Fruit fly (Drosophila melanogaster) S2 (cell line): ENCODE results near the gene Npc2h.

Experiments used
- CG8478 ChIP-seq: fragments of >200 bp; optimal IDR thresholded peaks from 2 replicates; lab custom pipeline; 2018
- CTCF ChIP-seq, 2 experiments: fragments of >200 bp; optimal IDR thresholded peaks; 2 replicates each; lab custom pipeline; 2018

Gene Npc2h

DNA sequence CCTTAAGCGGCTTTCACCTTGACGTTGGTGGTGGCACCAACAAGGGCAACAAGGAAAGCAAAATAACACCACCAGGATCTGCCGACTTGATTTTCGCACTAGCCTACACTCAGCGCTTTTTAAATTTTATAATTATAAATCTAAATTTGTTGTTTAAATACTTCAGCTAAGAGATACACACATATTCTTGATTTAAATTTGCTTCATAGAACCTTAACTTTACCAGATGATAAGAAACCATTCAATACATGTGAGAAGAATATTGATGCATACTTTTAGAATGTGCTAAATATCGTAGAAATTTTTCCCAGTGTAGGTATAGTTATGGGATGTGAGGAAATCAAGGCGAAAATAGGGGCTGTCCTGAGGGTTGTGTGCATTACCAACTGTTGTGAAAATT is 13.0 kb downstream of the Npc2h start:
- TF ChIP-seq CTCF (optimal IDR thresholded peaks at IDR 0.05; lab: Kevin White, UChicago) (no peak), CG8478 (lab: Kevin White, UChicago) (no peak)

DNA sequence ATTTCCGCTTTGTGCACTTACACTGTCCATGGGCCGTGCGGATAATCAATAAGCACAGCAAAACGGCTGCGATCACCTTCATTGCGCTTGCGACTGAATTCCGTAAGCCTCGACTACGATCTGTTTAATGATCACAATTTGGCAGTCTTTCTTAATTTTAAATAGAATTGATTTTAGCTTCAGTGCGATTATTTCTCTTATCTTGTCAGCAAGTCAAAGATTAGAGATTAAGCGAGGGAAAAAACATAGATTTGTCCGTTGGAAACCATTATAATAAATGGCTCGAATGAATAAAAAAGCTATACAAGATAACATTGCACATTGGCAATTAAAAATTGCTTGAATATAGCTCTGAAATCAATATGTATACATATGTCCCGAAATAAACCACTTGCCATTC is 15.0 kb downstream of the Npc2h start, which contains the start of gene CG11313:
TSS of gene CG11313 (minus strand) at position 101 of the 400 bp plus-strand sequence.
- no peak for TF ChIP-seq CTCF (optimal IDR thresholded peaks at IDR 0.05; lab: Kevin White, UChicago)

DNA sequence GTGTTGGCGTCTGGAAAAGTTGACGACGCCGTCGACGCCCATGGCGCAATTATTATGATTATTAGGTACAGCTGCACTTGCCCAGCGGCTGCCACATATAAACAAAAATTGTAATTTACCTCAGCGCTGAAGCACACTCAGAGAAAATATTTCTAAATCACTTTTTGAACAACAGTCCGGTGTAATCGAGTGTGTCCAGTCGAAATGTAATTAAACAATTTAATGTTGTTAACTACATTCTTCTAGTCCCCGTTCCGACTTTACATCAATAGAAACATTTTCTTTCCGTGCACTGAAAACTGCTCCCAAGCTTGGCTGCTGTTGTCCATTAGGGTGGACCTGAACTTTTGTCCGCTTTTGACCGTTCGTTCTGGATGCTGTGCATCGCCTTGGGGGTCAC is 17.1 kb downstream of the Npc2h start:
- TF ChIP-seq CG8478 (lab: Kevin White, UChicago) (no peak), CTCF (optimal IDR thresholded peaks at IDR 0.05; lab: Kevin White, UChicago) (no peak)

DNA sequence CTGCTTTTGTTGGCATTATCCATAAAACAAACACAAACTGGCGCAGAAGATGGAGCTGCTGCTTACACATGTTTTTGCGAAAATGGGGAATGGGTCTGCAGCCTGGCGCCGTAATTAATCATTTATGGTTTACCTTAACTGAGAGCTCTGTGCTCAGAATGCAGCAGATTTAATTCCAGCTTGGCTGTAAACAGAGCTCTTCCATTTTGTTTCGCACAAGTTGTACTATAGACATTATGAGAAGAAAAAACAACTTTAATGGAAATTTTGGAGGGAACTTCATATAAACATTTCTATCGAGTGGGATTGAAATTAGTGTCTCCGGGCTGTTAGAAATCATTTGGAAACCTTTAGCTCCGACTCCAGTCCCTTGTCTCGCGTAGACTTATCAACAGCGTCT is 20.3 kb downstream of the Npc2h start, which contains the start of gene eIF4H2:
TSS of gene eIF4H2 (plus strand) at position 301 of the 400 bp plus-strand sequence.
- no peak for TF ChIP-seq CTCF (optimal IDR thresholded peaks at IDR 0.05; lab: Kevin White, UChicago)
- no peak for TF ChIP-seq CG8478 (lab: Kevin White, UChicago)

DNA sequence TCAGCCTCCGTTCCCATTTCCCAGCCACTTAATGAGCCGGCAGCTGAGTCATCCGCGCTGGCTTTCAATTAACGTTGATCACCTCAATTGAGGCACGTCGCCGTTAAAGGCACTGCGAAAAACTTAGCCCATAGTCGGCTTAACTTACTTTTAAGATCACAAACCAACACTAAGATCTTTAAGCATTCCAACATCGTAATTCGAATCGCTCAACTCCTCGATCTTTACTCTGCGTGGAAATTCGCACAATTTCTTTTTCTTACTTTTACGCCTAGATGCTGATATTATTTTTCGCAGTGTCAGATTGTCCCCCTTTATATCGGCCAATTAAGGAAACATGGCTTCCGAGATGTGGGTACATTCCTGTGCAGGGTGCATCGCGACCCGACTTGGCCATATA is 23.7 kb downstream of the Npc2h start:
- no peak for TF ChIP-seq CTCF (optimal IDR thresholded peaks at IDR 0.05; lab: Kevin White, UChicago)
- no peak for TF ChIP-seq CG8478 (lab: Kevin White, UChicago)

DNA sequence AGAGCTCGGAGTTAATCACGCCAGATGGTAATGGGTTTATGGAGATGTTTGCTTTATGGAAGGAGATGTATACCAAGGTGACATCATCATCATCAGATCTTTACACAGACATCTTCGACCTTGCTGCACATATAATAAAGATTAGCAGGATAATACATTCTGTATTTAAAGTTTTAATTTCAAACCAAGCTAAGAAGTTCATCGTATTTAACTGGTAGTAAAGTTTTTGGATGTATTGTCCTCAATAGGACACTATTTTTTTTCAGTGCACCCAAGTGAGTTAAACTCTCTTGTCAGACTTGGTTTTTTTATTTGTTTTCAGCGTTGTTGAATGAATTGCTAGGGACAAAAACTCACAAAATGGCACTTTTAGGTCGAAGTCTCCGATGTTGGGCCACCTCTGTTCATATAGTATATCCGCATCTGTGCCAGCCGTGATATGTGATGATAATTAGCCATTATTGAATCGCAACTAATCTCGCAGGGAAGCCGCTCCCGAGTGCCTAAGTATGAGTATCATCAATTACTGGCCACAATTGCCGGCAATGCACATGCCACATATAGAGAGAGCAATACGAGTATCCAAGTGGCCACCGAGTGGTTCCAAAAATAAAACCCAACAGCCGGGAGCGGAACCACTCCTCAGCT is 24.8 kb downstream of the Npc2h start:
- TF ChIP-seq CG8478 (lab: Kevin White, UChicago): no peak
- TF ChIP-seq CTCF (optimal IDR thresholded peaks at IDR 0.05; lab: Kevin White, UChicago): no peak

DNA sequence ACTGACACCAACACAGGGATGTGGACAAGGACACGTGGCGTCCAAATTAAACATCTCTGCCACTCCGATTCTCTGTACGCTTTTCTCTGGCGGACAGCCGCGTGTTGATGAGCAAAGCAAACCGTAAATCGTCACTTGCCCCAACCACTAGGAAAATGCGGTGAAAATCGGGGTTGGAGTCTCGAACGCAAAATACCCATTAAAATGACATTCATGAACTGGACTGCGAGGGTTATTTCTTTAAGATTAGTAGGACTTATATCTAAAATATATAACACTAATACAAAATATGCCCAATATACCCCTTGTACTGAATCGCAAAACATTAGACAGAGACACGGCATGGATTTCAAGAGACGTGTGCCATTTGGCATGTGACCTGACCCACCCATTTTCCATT is 27.6 kb downstream of the Npc2h start:
- TF ChIP-seq CTCF (optimal IDR thresholded peaks at IDR 0.05; lab: Kevin White, UChicago): no peak
- no peak for TF ChIP-seq CG8478 (lab: Kevin White, UChicago)

DNA sequence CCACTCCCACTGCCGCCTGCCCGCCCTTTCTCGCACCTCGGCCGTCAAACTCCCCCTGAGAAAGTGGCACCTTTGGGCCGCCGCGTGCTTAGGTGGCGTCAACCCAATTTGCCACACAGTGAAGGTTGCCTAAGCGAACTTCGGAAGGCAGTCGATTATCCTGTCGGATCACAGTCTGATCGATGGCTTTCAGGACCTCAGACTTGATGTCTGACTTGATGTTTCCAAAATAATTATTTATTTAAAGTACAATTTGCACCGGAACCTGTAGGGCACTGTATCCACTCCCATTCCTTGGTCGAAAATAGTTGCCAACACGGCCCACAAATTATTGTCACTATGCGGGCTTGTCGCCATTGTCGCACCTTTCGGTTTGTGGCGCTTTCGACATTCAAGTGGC is 31.7 kb downstream of the Npc2h start:
- no peak for TF ChIP-seq CG8478 (lab: Kevin White, UChicago)
- TF ChIP-seq CTCF (optimal IDR thresholded peaks at IDR 0.05; lab: Kevin White, UChicago): no peak

DNA sequence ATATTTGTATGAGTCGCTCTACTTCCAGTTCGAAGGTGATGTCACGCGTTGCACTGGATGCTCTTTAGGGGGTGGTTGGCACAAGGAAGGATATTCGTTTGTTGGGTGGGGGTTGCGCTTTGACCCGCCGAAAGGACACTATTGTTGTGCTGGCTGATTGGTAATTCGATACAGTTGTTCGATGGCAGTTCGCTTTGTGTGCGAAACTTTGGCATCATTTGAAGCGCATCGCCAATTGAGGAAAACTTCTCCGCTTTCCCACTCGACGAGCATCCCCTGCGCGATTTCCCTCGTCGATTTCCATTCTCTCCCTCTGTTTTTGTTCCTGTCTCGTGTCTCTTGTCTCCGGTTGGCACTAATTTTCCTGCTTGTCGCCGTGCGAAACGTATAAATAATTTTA is 35.6 kb downstream of the Npc2h start:
- TF ChIP-seq CG8478 (lab: Kevin White, UChicago) (no peak), CTCF (optimal IDR thresholded peaks at IDR 0.05; lab: Kevin White, UChicago) (no peak)

DNA sequence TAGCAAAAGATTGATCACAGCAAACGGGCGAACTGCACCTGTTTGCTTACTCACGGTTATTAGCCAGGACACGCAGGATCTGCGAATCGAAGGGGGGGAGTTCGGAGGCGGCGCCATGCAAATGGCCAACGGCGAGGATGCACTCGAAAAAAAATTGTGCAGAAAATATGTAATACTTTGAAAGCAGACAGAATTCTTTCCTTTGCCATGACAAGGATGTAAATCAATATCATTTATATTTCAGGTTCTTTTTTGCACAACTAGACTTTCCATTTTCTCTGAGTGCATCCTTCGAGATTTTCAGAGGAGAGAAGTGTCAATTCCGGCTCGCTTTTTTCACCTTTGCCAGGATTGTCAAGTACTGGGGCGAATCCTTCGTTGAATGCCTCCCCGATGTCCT is 36.8 kb downstream of the Npc2h start:
- TF ChIP-seq CTCF (optimal IDR thresholded peaks at IDR 0.05; lab: Kevin White, UChicago) (no peak), CG8478 (lab: Kevin White, UChicago) (no peak)

DNA sequence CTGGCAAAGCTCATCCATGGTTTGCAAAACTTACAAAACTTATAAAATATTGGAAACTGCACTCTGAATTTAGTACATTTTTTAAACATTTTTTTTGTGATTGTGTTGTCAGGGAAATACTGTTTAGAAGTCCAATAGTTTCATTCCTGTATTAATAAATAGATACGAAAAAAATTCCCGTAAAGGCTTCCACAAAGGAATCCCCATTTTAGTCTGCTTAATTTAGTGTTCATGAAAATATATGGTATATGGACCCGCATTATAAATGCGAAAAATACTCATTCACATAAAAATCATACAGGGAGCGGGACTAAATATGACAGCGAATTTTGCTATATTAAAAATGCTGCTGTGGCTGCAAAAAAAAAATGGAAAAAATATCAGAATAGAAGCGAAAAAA is 40.1 kb downstream of the Npc2h start, which contains the start of gene CG31010:
TSS of gene CG31010 (minus strand) at position 101 of the 400 bp plus-strand sequence.
- TF ChIP-seq CTCF (optimal IDR thresholded peaks at IDR 0.05; lab: Kevin White, UChicago) (no peak), CG8478 (lab: Kevin White, UChicago) (no peak)

DNA sequence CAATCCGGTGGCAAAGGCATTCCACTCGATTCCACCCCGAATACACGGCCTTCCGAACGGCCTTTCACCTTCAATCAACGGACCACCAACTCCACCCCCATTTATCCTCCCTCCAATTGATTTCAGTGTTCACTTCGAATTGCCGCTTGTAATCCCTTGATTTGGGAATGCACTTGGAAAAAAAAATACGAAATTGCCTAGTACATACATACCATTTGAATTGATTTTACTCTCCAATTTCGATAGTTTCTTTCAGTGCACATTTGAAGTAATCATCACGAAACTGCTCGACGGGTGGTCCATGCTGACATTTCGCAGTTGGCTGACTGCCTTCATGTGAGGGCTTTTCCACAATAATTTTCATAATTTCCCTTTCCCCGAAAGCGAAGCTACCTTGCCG is 46.9 kb downstream of the Npc2h start:
- TF ChIP-seq CTCF (optimal IDR thresholded peaks at IDR 0.05; lab: Kevin White, UChicago) (no peak), CG8478 (lab: Kevin White, UChicago) (no peak)

DNA sequence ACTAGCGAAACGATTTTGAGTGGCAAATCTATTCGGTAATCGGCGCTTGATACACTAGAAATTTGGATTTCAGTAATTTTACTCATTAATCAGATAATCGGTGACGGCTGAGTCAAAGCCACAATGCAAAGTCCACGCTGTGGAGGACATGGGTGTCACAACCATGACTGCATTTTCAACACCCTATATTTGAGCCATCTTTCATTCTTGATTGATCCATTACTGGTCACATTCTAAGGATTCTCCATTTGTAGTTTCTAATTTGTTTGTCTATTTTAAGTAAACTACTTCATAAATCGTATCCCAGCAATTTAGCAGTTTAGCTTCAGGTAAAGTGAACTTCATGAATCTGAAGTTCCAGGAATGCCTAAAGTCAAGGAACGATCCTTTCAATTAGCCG is 49.1 kb downstream of the Npc2h start, which contains the start of gene Pka-C2:
TSS of gene Pka-C2 (minus strand) at position 101 of the 400 bp plus-strand sequence.
- TF ChIP-seq CG8478 (lab: Kevin White, UChicago) (no peak), CTCF (optimal IDR thresholded peaks at IDR 0.05; lab: Kevin White, UChicago) (no peak)
